Worm (Caenorhabditis elegans): ENCODE data around the gene apx-1.

- TF ChIP-seq mab-5 (tag; optimal IDR thresholded peaks at IDR 0.05) (no peak), pha-4 (tag; optimal IDR thresholded peaks at IDR 0.05) (no peak), nhr-12 (tag; optimal IDR thresholded peaks at IDR 0.05) (no peak), unc-62 (GFP tag; optimal IDR thresholded peaks at IDR 0.05) (no peak), sptf-1 (tag; optimal IDR thresholded peaks at IDR 0.05) (no peak), lsy-2 (tag; optimal IDR thresholded peaks at IDR 0.05) (no peak)
These were observed 47.3 kb downstream of the apx-1 start, which contains the start of gene T28A11.22 for ce11 chrV:3257277-3257676.

Data from whole organism, mixed stage, embryonic.